Worm (Caenorhabditis elegans) whole organism, mixed stage, embryonic: ENCODE measurements around the gene C03H12.1.

Experiments
- bed-3 ChIP-seq: fragments of 200-800 bp; sonication (Bioruptor generic); optimal IDR thresholded peaks from 3 replicates; lab custom pipeline; 2018; ENCODE audit warnings: mild to moderate bottlenecking, missing genetic modification characterization, moderate library complexity, missing compliant biosample characterization
- elt-1 ChIP-seq: sonication (generic microtip); optimal IDR thresholded peaks from 2 replicates; lab custom pipeline; 2017; ENCODE audit warnings: missing genetic modification characterization, mild to moderate bottlenecking, missing compliant biosample characterization, antibody characterized with exemption, moderate library complexity, borderline replicate concordance; ENCODE audit not compliant: insufficient read depth
- elt-3 ChIP-seq: fragments of 150-350 bp; optimal IDR thresholded peaks from 2 replicates; lab custom pipeline; 2014; ENCODE audit warnings: missing biosample characterization, missing genetic modification characterization
- lin-13 ChIP-seq: fragments of 150-350 bp; optimal IDR thresholded peaks from 2 replicates; lab custom pipeline; 2014; ENCODE audit warnings: missing biosample characterization, missing genetic modification characterization
- lsy-2 ChIP-seq: fragments of 150-350 bp; optimal IDR thresholded peaks from 2 replicates; lab custom pipeline; 2014; ENCODE audit warnings: missing biosample characterization, missing genetic modification characterization
- nhr-12 ChIP-seq: fragments of 150-350 bp; optimal IDR thresholded peaks from 2 replicates; lab custom pipeline; 2014; ENCODE audit warnings: missing biosample characterization, missing genetic modification characterization
- nhr-237 ChIP-seq: fragments of 150-350 bp; optimal IDR thresholded peaks from 2 replicates; lab custom pipeline; 2014; ENCODE audit warnings: missing biosample characterization, missing genetic modification characterization
- pha-4 ChIP-seq: fragments of 150-350 bp; optimal IDR thresholded peaks from 2 replicates; lab custom pipeline; 2018; ENCODE audit warnings: missing biosample characterization, missing genetic modification reagents, missing genetic modification characterization
- snpc-4 ChIP-seq: fragments of 150-350 bp; optimal IDR thresholded peaks from 2 replicates; lab custom pipeline; 2014; ENCODE audit warnings: missing biosample characterization, missing genetic modification characterization
- sptf-1 ChIP-seq: sonication (generic microtip); optimal IDR thresholded peaks from 2 replicates; lab custom pipeline; 2017; ENCODE audit warnings: mild to moderate bottlenecking, missing genetic modification characterization, moderate library complexity, missing compliant biosample characterization
- unc-39 ChIP-seq: fragments of 150-350 bp; optimal IDR thresholded peaks from 2 replicates; lab custom pipeline; 2014; ENCODE audit warnings: missing biosample characterization, missing genetic modification characterization
- unc-62 ChIP-seq: fragments of 150-350 bp; optimal IDR thresholded peaks from 2 replicates; lab custom pipeline; 2014; ENCODE audit warnings: missing biosample characterization, missing genetic modification reagents, missing genetic modification characterization
- ztf-11 ChIP-seq: fragments of 150-350 bp; optimal IDR thresholded peaks from 2 replicates; lab custom pipeline; 2014; ENCODE audit warnings: missing biosample characterization, missing genetic modification characterization

- TF ChIP-seq elt-1 (tag; lab: Kevin White, UChicago) (no peak), bed-3 (GFP tag; lab: Kevin White, UChicago) (no peak), unc-62 (GFP tag; lab: Kevin White, UChicago) (no peak), unc-39 (tag; lab: Kevin White, UChicago) (no peak), pha-4 (tag; lab: Kevin White, UChicago) (no peak), nhr-237 (tag; lab: Kevin White, UChicago) (no peak), sptf-1 (no peak), snpc-4 (tag; lab: Kevin White, UChicago) (no peak), lin-13 (tag; lab: Kevin White, UChicago) (no peak), ztf-11 (tag; lab: Kevin White, UChicago) (no peak), elt-3 (no peak), lsy-2 (tag; lab: Kevin White, UChicago) (no peak), nhr-12 (tag; lab: Kevin White, UChicago) (no peak)
These were observed 41.1 kb downstream of the C03H12.1 start for ce11 chrX:15730342-15730741.
